Fruit fly (Drosophila melanogaster) whole organism, embryonic: ENCODE data around the gene CG11771.

ENCODE experiments used
- CG10274 ChIP-seq: fragments of 200-800 bp; sonication (Bioruptor generic); optimal IDR thresholded peaks from 3 replicates; lab custom pipeline; 2017; ENCODE audit warnings: missing biosample characterization, mild to moderate bottlenecking, missing genetic modification characterization
- CG11247 ChIP-seq: fragments of 200-800 bp; sonication (Bioruptor generic); IDR thresholded peaks from 2 replicates; pipeline ENCODE4 v1.3.6; 2022; ENCODE audit warnings: missing biosample characterization, missing genetic modification characterization
- CG12219 ChIP-seq: fragments of 200-800 bp; sonication (Bioruptor generic); optimal IDR thresholded peaks from 3 replicates; lab custom pipeline; 2018; ENCODE audit warnings: missing biosample characterization, mild to moderate bottlenecking, missing genetic modification characterization
- CG18599 ChIP-seq: fragments of 200-800 bp; sonication (Bioruptor generic); optimal IDR thresholded peaks from 3 replicates; lab custom pipeline; 2017; ENCODE audit warnings: missing biosample characterization, missing genetic modification characterization, mild to moderate bottlenecking, moderate library complexity, missing genetic modification reagents
- CG31365 ChIP-seq: fragments of 200-800 bp; sonication (Bioruptor generic); optimal IDR thresholded peaks from 2 replicates; lab custom pipeline; 2018; ENCODE audit warnings: missing biosample characterization, mild to moderate bottlenecking, missing genetic modification characterization
- CG4360 ChIP-seq: fragments of 200-800 bp; sonication (Bioruptor generic); IDR thresholded peaks from 2 replicates; pipeline ENCODE4 v1.3.6; 2022; ENCODE audit warnings: missing biosample characterization, missing genetic modification characterization
- CG4730 ChIP-seq: fragments of 200-800 bp; sonication (Bioruptor generic); IDR thresholded peaks from 2 replicates; pipeline ENCODE4 v1.3.6; 2022; ENCODE audit warnings: missing biosample characterization, missing genetic modification characterization
- CG4854 ChIP-seq: fragments of 200-800 bp; sonication (Bioruptor generic); optimal IDR thresholded peaks from 2 replicates; lab custom pipeline; 2016; ENCODE audit warnings: missing biosample characterization, missing genetic modification characterization, inconsistent platforms
- CG6254 ChIP-seq: fragments of 200-800 bp; sonication (Bioruptor generic); optimal IDR thresholded peaks from 3 replicates; lab custom pipeline; 2017; ENCODE audit warnings: mild to moderate bottlenecking, missing biosample characterization, missing genetic modification reagents, missing genetic modification characterization
- CG6683 ChIP-seq: fragments of 200-800 bp; sonication (Bioruptor generic); optimal IDR thresholded peaks from 2 replicates; lab custom pipeline; 2017; ENCODE audit warnings: missing biosample characterization, mild to moderate bottlenecking, missing genetic modification characterization, missing genetic modification reagents
- CG8924 ChIP-seq: fragments of 200-800 bp; optimal IDR thresholded peaks from 3 replicates; lab custom pipeline; 2019; ENCODE audit warnings: missing biosample characterization, mild to moderate bottlenecking, missing genetic modification characterization, moderate library complexity
- Dad ChIP-seq: fragments of 200-800 bp; sonication (Bioruptor generic); optimal IDR thresholded peaks from 3 replicates; lab custom pipeline; 2016; ENCODE audit warnings: missing biosample characterization, missing genetic modification characterization
- E2f1 ChIP-seq: fragments of 200-800 bp; sonication (Bioruptor generic); IDR thresholded peaks from 2 replicates; pipeline ENCODE4 v1.3.6; 2022; ENCODE audit warnings: missing biosample characterization, missing genetic modification characterization
- Ets97D ChIP-seq: fragments of 200-800 bp; sonication (Bioruptor generic); optimal IDR thresholded peaks from 3 replicates; lab custom pipeline; 2016; ENCODE audit warnings: missing biosample characterization, missing genetic modification characterization
- Gug ChIP-seq: fragments of 200-800 bp; sonication (Bioruptor generic); IDR thresholded peaks from 4 replicates; pipeline ENCODE4 v1.3.6; 2022; ENCODE audit warnings: missing biosample characterization, missing genetic modification characterization
- Hmr ChIP-seq: fragments of 200-800 bp; sonication (Bioruptor generic); optimal IDR thresholded peaks from 3 replicates; lab custom pipeline; 2017; ENCODE audit warnings: mild to moderate bottlenecking, missing biosample characterization, missing genetic modification reagents, missing genetic modification characterization
- Hmx ChIP-seq: fragments of 200-800 bp; sonication (Bioruptor generic); optimal IDR thresholded peaks from 2 replicates; lab custom pipeline; 2016; ENCODE audit warnings: missing biosample characterization, missing genetic modification characterization
- Hr78 ChIP-seq, 2 experiments: fragments of 200-800 bp in 1 of 2; fragments of >200 bp in 1 of 2; sonication (Bioruptor generic) in 1 of 2; optimal IDR thresholded peaks; 2 replicates each; lab custom pipeline; 2017 to 2019; ENCODE audit warnings: missing biosample characterization in 2 of 2, missing genetic modification characterization in 2 of 2, mild to moderate bottlenecking in 1 of 2, moderate library complexity in 1 of 2
- Jarid2 ChIP-seq: fragments of 200-800 bp; sonication (Bioruptor generic); optimal IDR thresholded peaks from 3 replicates; lab custom pipeline; 2017; ENCODE audit warnings: mild to moderate bottlenecking, missing biosample characterization, missing genetic modification reagents, missing genetic modification characterization
- Rfx ChIP-seq: fragments of 200-800 bp; sonication (Bioruptor generic); IDR thresholded peaks from 2 replicates; pipeline ENCODE4 v1.3.6; 2022; ENCODE audit warnings: missing biosample characterization, missing genetic modification characterization
- Usf ChIP-seq: fragments of 200-800 bp; sonication (Bioruptor generic); optimal IDR thresholded peaks from 2 replicates; lab custom pipeline; 2017; ENCODE audit warnings: missing genotype, missing biosample characterization, missing genetic modification characterization
- abd-A ChIP-seq: fragments of 200-800 bp; sonication (Bioruptor generic); optimal IDR thresholded peaks from 3 replicates; lab custom pipeline; 2019; ENCODE audit warnings: missing biosample characterization, mild to moderate bottlenecking, missing genetic modification characterization, moderate library complexity
- bab2 ChIP-seq: fragments of 200-800 bp; sonication (Bioruptor generic); optimal IDR thresholded peaks from 2 replicates; lab custom pipeline; 2016; ENCODE audit warnings: missing biosample characterization, missing genetic modification characterization
- bbx ChIP-seq: fragments of 200-800 bp; sonication (Bioruptor generic); IDR thresholded peaks from 2 replicates; pipeline ENCODE4 v1.3.6; 2022; ENCODE audit warnings: missing biosample characterization, missing genetic modification characterization; ENCODE audit not compliant: partially characterized antibody
- crc ChIP-seq: fragments of 200-800 bp; sonication (Bioruptor generic); optimal IDR thresholded peaks from 2 replicates; lab custom pipeline; 2016; ENCODE audit warnings: missing biosample characterization, missing genetic modification characterization
- danr ChIP-seq: fragments of 200-800 bp; sonication (Bioruptor generic); IDR thresholded peaks from 2 replicates; pipeline ENCODE4 v1.3.6; 2022; ENCODE audit warnings: missing biosample characterization, missing genetic modification characterization
- dimm ChIP-seq: fragments of 200-800 bp; sonication (Bioruptor generic); IDR thresholded peaks from 2 replicates; pipeline ENCODE4 v1.3.6; 2022; ENCODE audit warnings: missing biosample characterization, missing genetic modification characterization
- dysf ChIP-seq: fragments of 200-800 bp; sonication (Bioruptor generic); IDR thresholded peaks from 3 replicates; pipeline ENCODE4 v1.3.6; 2022; ENCODE audit warnings: missing biosample characterization, missing genetic modification characterization
- gt ChIP-seq: fragments of 200-800 bp; sonication (Bioruptor generic); IDR thresholded peaks from 2 replicates; pipeline ENCODE4 v1.3.6; 2022; ENCODE audit warnings: missing biosample characterization, missing genetic modification characterization
- hb ChIP-seq: fragments of 200-800 bp; sonication (Bioruptor generic); IDR thresholded peaks from 3 replicates; pipeline ENCODE4 v1.3.6; 2022; ENCODE audit warnings: missing biosample characterization, missing genetic modification characterization; ENCODE audit not compliant: partially characterized antibody
- jing ChIP-seq: fragments of 200-800 bp; sonication (Bioruptor generic); optimal IDR thresholded peaks from 2 replicates; lab custom pipeline; 2018; ENCODE audit warnings: missing biosample characterization, mild to moderate bottlenecking, missing genetic modification characterization
- lola ChIP-seq, 3 experiments: fragments of >200 bp in 2 of 3; fragments of 200-800 bp in 1 of 3; sonication (Bioruptor generic) in 1 of 3; optimal IDR thresholded peaks; 2 replicates each; lab custom pipeline; 2017 to 2019; ENCODE audit warnings: missing biosample characterization in 3 of 3, missing genetic modification characterization in 3 of 3, mild to moderate bottlenecking in 1 of 3, moderate library complexity in 1 of 3
- mam ChIP-seq: fragments of 200-800 bp; sonication (Bioruptor generic); optimal IDR thresholded peaks from 3 replicates; lab custom pipeline; 2016; ENCODE audit warnings: missing biosample characterization, missing genetic modification characterization
- odd ChIP-seq: fragments of 200-800 bp; sonication (Bioruptor generic); optimal IDR thresholded peaks from 2 replicates; lab custom pipeline; 2017; ENCODE audit warnings: missing biosample characterization, mild to moderate bottlenecking, missing genetic modification characterization
- pan ChIP-seq, 4 experiments: fragments of >200 bp in 3 of 4; fragments of 200-800 bp in 1 of 4; sonication (Bioruptor generic) in 1 of 4; optimal IDR thresholded peaks in 3 of 4; IDR thresholded peaks in 1 of 4; 2 replicates each; pipeline versions ENCODE4 v1.3.6 to Lab custom; 2017 to 2022; ENCODE audit warnings: missing biosample characterization in 2 of 4, missing genetic modification characterization in 2 of 4, mixed read lengths in 1 of 4
- phol ChIP-seq: fragments of 200-800 bp; sonication (Bioruptor generic); optimal IDR thresholded peaks from 3 replicates; lab custom pipeline; 2018; ENCODE audit warnings: missing biosample characterization, mild to moderate bottlenecking, missing genetic modification characterization, moderate library complexity
- psq ChIP-seq: fragments of 200-800 bp; sonication (Bioruptor generic); optimal IDR thresholded peaks from 2 replicates; lab custom pipeline; 2017; ENCODE audit warnings: missing biosample characterization, missing genetic modification characterization
- ranshi ChIP-seq: fragments of 200-800 bp; sonication (Bioruptor generic); IDR thresholded peaks from 2 replicates; pipeline ENCODE4 v1.3.6; 2022; ENCODE audit warnings: missing biosample characterization, missing genetic modification characterization
- rib ChIP-seq: fragments of 200-800 bp; sonication (Bioruptor generic); IDR thresholded peaks from 2 replicates; pipeline ENCODE4 v1.3.6; 2022; ENCODE audit warnings: missing biosample characterization, missing genetic modification characterization
- row ChIP-seq: fragments of 200-800 bp; sonication (Bioruptor generic); IDR thresholded peaks from 3 replicates; pipeline ENCODE4 v1.3.6; 2022; ENCODE audit warnings: missing biosample characterization, missing genetic modification characterization
- scrt ChIP-seq: fragments of 200-800 bp; sonication (Bioruptor generic); optimal IDR thresholded peaks from 2 replicates; lab custom pipeline; 2018; ENCODE audit warnings: missing biosample characterization, mild to moderate bottlenecking, missing genetic modification characterization, moderate library complexity
- sens-2 ChIP-seq: fragments of 200-800 bp; sonication (Bioruptor generic); IDR thresholded peaks from 2 replicates; pipeline ENCODE4 v1.3.6; 2022; ENCODE audit warnings: missing biosample characterization, missing genetic modification characterization
- sug ChIP-seq: fragments of 200-800 bp; optimal IDR thresholded peaks from 2 replicates; lab custom pipeline; 2019; ENCODE audit warnings: missing biosample characterization, mild to moderate bottlenecking, missing genetic modification characterization, moderate library complexity
- toy ChIP-seq: fragments of 200-800 bp; sonication (Bioruptor generic); IDR thresholded peaks from 2 replicates; pipeline ENCODE4 v1.3.6; 2022; ENCODE audit warnings: missing biosample characterization, missing genetic modification characterization
- twi ChIP-seq: fragments of 200-800 bp; optimal IDR thresholded peaks from 2 replicates; lab custom pipeline; 2019; ENCODE audit warnings: missing biosample characterization, mild to moderate bottlenecking, missing genetic modification characterization, moderate library complexity
- zen2 ChIP-seq: fragments of 200-800 bp; sonication (Bioruptor generic); IDR thresholded peaks from 3 replicates; pipeline ENCODE4 v1.3.6; 2022; ENCODE audit warnings: missing biosample characterization, missing genetic modification characterization; ENCODE audit not compliant: partially characterized antibody
- zf30C ChIP-seq: fragments of 200-800 bp; sonication (Bioruptor generic); optimal IDR thresholded peaks from 3 replicates; lab custom pipeline; 2018; ENCODE audit warnings: missing biosample characterization, mild to moderate bottlenecking, missing genetic modification characterization

CG11771 gene

dm6 chr3R:24917814-24918636, 13.8 kb upstream of the CG11771 start, which contains the start of the genes PIG-S, sud1 and CG11168 (continued):
- no peak for TF ChIP-seq Hr78 (GFP tag; optimal IDR thresholded peaks at IDR 0.05; lab: Kevin White, UChicago)
- TF ChIP-seq jing (GFP tag; lab: Kevin White, UChicago), result no peak
- peak; percentile 5 for TF ChIP-seq Ets97D
- 0 out of 2 replicates have a peak, but pooled peaks have one; percentile 37 for TF ChIP-seq CG11247 (GFP tag; lab: Robert Waterston, UW)
- TF ChIP-seq lola (GFP tag; optimal IDR thresholded peaks at IDR 0.05; lab: Kevin White, UChicago), result peak in 1 of 3 experiments; percentile 67
- no peak for TF ChIP-seq CG31365 (tag; lab: Kevin White, UChicago)
- TF ChIP-seq hb (GFP tag; lab: Robert Waterston, UW), result peak; percentile 92
- no peak for TF ChIP-seq Hmx (GFP tag; lab: Kevin White, UChicago)
- TF ChIP-seq CG12219 (GFP tag; lab: Kevin White, UChicago), result no peak
- TF ChIP-seq zf30C (GFP tag; lab: Kevin White, UChicago), result no peak
- no peak for TF ChIP-seq Jarid2 (GFP tag; lab: Kevin White, UChicago)
- TF ChIP-seq rib (GFP tag; lab: Robert Waterston, UW), result no peak
- peak; percentile 96 for TF ChIP-seq row
- TF ChIP-seq ranshi (GFP tag; lab: Robert Waterston, UW), result peak; percentile 74; the same call in 1 of the 2 replicates
- no peak for TF ChIP-seq CG6254
- TF ChIP-seq Usf, result peak; percentile 49
- TF ChIP-seq phol, result peak; percentile 81
- no peak for TF ChIP-seq crc
- TF ChIP-seq CG6683 (GFP tag; lab: Kevin White, UChicago), result no peak
- no peak for TF ChIP-seq CG10274 (GFP tag; lab: Kevin White, UChicago)
- no peak for TF ChIP-seq sug (tag; lab: Kevin White, UChicago)
- TF ChIP-seq odd (GFP tag; lab: Kevin White, UChicago), result no peak
- TF ChIP-seq psq (GFP tag; lab: Kevin White, UChicago), result peak; percentile 25
- TF ChIP-seq E2f1, result 0 out of 2 replicates have a peak, but pooled peaks have one; percentile 30
- TF ChIP-seq Rfx (GFP tag; lab: Robert Waterston, UW), result peak; percentile 79
- no peak for TF ChIP-seq Dad
- TF ChIP-seq toy (GFP tag; lab: Robert Waterston, UW), result 0 out of 2 replicates have a peak, but pooled peaks have one; percentile 34
- TF ChIP-seq bab2, result no peak
- TF ChIP-seq dimm (GFP tag; lab: Robert Waterston, UW), result no peak
- no peak for TF ChIP-seq danr
- TF ChIP-seq CG4360 (GFP tag; lab: Robert Waterston, UW), result no peak
- TF ChIP-seq pan (optimal IDR thresholded peaks at IDR 0.05; lab: Kevin White, UChicago), result no peak
- peak in 1 of 2 experiments; percentile 62 for TF ChIP-seq pan (GFP tag; optimal IDR thresholded peaks at IDR 0.05 in 1 of 2, IDR thresholded peaks at IDR 0.05 in 1 of 2)
- no peak for TF ChIP-seq Hmr (GFP tag; lab: Kevin White, UChicago)
- TF ChIP-seq CG4854 (GFP tag; lab: Kevin White, UChicago), result no peak
- TF ChIP-seq zen2 (GFP tag; lab: Robert Waterston, UW), result peak; percentile 78; the same call in 2 of the 3 replicates
- TF ChIP-seq twi (tag; lab: Kevin White, UChicago), result peak; percentile 61
- no peak for TF ChIP-seq abd-A
- TF ChIP-seq CG4730 (GFP tag; lab: Robert Waterston, UW), result peak; percentile 27; the same call in 1 of the 2 replicates
- no peak for TF ChIP-seq sens-2
- no peak for TF ChIP-seq gt
- TF ChIP-seq CG18599, result no peak
- TF ChIP-seq CG8924 (tag; lab: Kevin White, UChicago), result peak; percentile 67
- peak; percentile 75 for TF ChIP-seq dysf (GFP tag; lab: Robert Waterston, UW)
- TF ChIP-seq Gug (GFP tag; lab: Robert Waterston, UW), result peak; percentile 64; the same call in 3 of the 4 replicates
- no peak for TF ChIP-seq scrt (GFP tag; lab: Kevin White, UChicago)
- peak; percentile 68 for TF ChIP-seq bbx
- no peak for TF ChIP-seq mam (GFP tag; lab: Kevin White, UChicago)
